Worm (Caenorhabditis elegans): Measurements from ENCODE around the gene mig-5.

ce11 chrII:8220267-8220666 lies 35.4 kb upstream of the mig-5 start:
- no peak for TF ChIP-seq nhr-6 (tag; optimal IDR thresholded peaks at IDR 0.05)
- no peak for TF ChIP-seq ztf-4 (tag; optimal IDR thresholded peaks at IDR 0.05)
- TF ChIP-seq mdl-1 (tag; optimal IDR thresholded peaks at IDR 0.05), result no peak
- TF ChIP-seq nhr-11 (tag; optimal IDR thresholded peaks at IDR 0.05), result no peak
- TF ChIP-seq nhr-25 (tag; optimal IDR thresholded peaks at IDR 0.05), result no peak
- TF ChIP-seq egl-27 (tag; optimal IDR thresholded peaks at IDR 0.05), result no peak
- TF ChIP-seq blmp-1 (tag; optimal IDR thresholded peaks at IDR 0.05; ENCODE audit: insufficient read depth), result no peak
